Fruit fly (Drosophila melanogaster): Measurements from ENCODE around the gene CG14855.

The CG14855 gene

dm6 chr3R:14817721-14818215, 21.7 kb downstream of the CG14855 start (continued):
- TF ChIP-seq Awh (GFP tag; IDR thresholded peaks at IDR 0.05), result no peak
- TF ChIP-seq gfzf (GFP tag; optimal IDR thresholded peaks at IDR 0.05), result no peak
- no peak for TF ChIP-seq CG6854 (GFP tag; optimal IDR thresholded peaks at IDR 0.05)
- no peak for TF ChIP-seq Hand (GFP tag; optimal IDR thresholded peaks at IDR 0.05)
- no peak for TF ChIP-seq lov (optimal IDR thresholded peaks at IDR 0.05)
- TF ChIP-seq lov (GFP tag; IDR thresholded peaks at IDR 0.05), result no peak
- TF ChIP-seq CG3065 (GFP tag; optimal IDR thresholded peaks at IDR 0.05), result no peak
- TF ChIP-seq al (GFP tag; IDR thresholded peaks at IDR 0.05), result no peak
- no peak for TF ChIP-seq fd96Cb (tag; optimal IDR thresholded peaks at IDR 0.05)
- TF ChIP-seq ase (GFP tag; IDR thresholded peaks at IDR 0.05), result no peak
- TF ChIP-seq dan (GFP tag; IDR thresholded peaks at IDR 0.05), result no peak
- no peak; the same call in 1 of the 2 replicates for TF ChIP-seq ato (GFP tag; IDR thresholded peaks at IDR 0.05; ENCODE audit: partially characterized antibody)
- no peak for TF ChIP-seq hbn (GFP tag; IDR thresholded peaks at IDR 0.05; ENCODE audit: partially characterized antibody)
- TF ChIP-seq Tbp (GFP tag; optimal IDR thresholded peaks at IDR 0.05), result no peak
- TF ChIP-seq sr (GFP tag; IDR thresholded peaks at IDR 0.05), result no peak
- no peak for TF ChIP-seq Ravus (GFP tag; IDR thresholded peaks at IDR 0.05)
- no peak for TF ChIP-seq CG11456 (GFP tag; IDR thresholded peaks at IDR 0.05)
- TF ChIP-seq hkb (optimal IDR thresholded peaks at IDR 0.05), result no peak
- no peak for TF ChIP-seq hkb (GFP tag; IDR thresholded peaks at IDR 0.05)
- TF ChIP-seq Jarid2 (GFP tag; optimal IDR thresholded peaks at IDR 0.05), result peak; percentile 96
- TF ChIP-seq E2f2 (GFP tag; IDR thresholded peaks at IDR 0.05), result no peak; the same call in 1 of the 2 replicates
- TF ChIP-seq CG15269 (tag; optimal IDR thresholded peaks at IDR 0.05), result peak; percentile 40
- TF ChIP-seq HLH4C (GFP tag; IDR thresholded peaks at IDR 0.05; ENCODE audit: partially characterized antibody), result no peak
- peak; percentile 63 for TF ChIP-seq CG15479 (GFP tag; optimal IDR thresholded peaks at IDR 0.05)
- no peak for TF ChIP-seq h (optimal IDR thresholded peaks at IDR 0.05)
- TF ChIP-seq CG14050 (GFP tag; IDR thresholded peaks at IDR 0.05), result no peak
- no peak for TF ChIP-seq CG31388 (GFP tag; optimal IDR thresholded peaks at IDR 0.05)
- TF ChIP-seq otp (GFP tag; IDR thresholded peaks at IDR 0.05), result no peak
- TF ChIP-seq aop (GFP tag; IDR thresholded peaks at IDR 0.05), result no peak
- no peak for TF ChIP-seq jing (GFP tag; optimal IDR thresholded peaks at IDR 0.05)
- TF ChIP-seq tup (GFP tag; optimal IDR thresholded peaks at IDR 0.05), result no peak
- no peak for TF ChIP-seq CG3281 (GFP tag; optimal IDR thresholded peaks at IDR 0.05)
- TF ChIP-seq tin (GFP tag; optimal IDR thresholded peaks at IDR 0.05), result no peak
- TF ChIP-seq NfI (GFP tag; optimal IDR thresholded peaks at IDR 0.05), result no peak
- no peak for TF ChIP-seq CG17186 (GFP tag; optimal IDR thresholded peaks at IDR 0.05)
- TF ChIP-seq ac (GFP tag; optimal IDR thresholded peaks at IDR 0.05), result peak; percentile 14
- TF ChIP-seq CG13296 (GFP tag; optimal IDR thresholded peaks at IDR 0.05), result peak; percentile 18
- TF ChIP-seq CG12391 (tag; optimal IDR thresholded peaks at IDR 0.05), result no peak
- no peak for TF ChIP-seq wor (GFP tag; IDR thresholded peaks at IDR 0.05)
- peak; percentile 47; the same call in 1 of the 2 replicates for TF ChIP-seq chm (GFP tag; IDR thresholded peaks at IDR 0.05)
- no peak for TF ChIP-seq hb (GFP tag; IDR thresholded peaks at IDR 0.05; ENCODE audit: partially characterized antibody)
- TF ChIP-seq CG4282 (GFP tag; optimal IDR thresholded peaks at IDR 0.05), result no peak
- no peak for TF ChIP-seq CG16779 (GFP tag; IDR thresholded peaks at IDR 0.05)
- no peak for TF ChIP-seq pho (GFP tag; optimal IDR thresholded peaks at IDR 0.05)
- no peak for TF ChIP-seq lilli (GFP tag; optimal IDR thresholded peaks at IDR 0.05)
- peak; percentile 36 for TF ChIP-seq caup (GFP tag; optimal IDR thresholded peaks at IDR 0.05; ENCODE audit: severe bottlenecking)
- no peak for TF ChIP-seq Hsf (GFP tag; optimal IDR thresholded peaks at IDR 0.05)
- TF ChIP-seq ham (GFP tag; IDR thresholded peaks at IDR 0.05), result no peak
- peak; percentile 32; the same call in 2 of the 4 replicates for TF ChIP-seq Dll (GFP tag; IDR thresholded peaks at IDR 0.05; ENCODE audit: partially characterized antibody)
- no peak for TF ChIP-seq fu2 (GFP tag; optimal IDR thresholded peaks at IDR 0.05)
- TF ChIP-seq CG17568 (GFP tag; optimal IDR thresholded peaks at IDR 0.05), result no peak
- peak; percentile 10; the same call in 1 of the 2 replicates for TF ChIP-seq Rfx (GFP tag; IDR thresholded peaks at IDR 0.05)
